Fruit fly (Drosophila melanogaster): ENCODE data around the gene CG14330.

DNA sequence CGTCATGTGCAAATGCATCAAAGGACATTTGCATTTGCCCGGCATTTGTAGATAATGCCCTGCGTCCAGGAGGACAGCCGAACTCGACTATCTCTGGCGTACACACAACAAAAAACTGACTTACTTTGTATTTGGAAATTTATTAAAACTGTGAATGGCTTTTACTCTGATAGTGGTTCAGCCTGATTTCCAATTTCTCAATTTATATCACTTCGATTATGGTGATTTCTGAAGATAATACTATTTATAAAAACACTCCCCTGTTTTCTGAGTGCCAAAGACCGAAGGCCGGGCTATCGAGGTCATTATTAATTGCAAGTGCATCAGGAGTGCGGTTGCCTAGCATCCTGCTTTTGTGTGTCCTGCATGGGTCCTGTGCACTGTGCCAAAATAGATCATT lies 14.4 kb upstream of the CG14330 start:
- no peak for TF ChIP-seq Hr78 (GFP tag; optimal IDR thresholded peaks at IDR 0.05)
- no peak for TF ChIP-seq Abd-B (GFP tag; optimal IDR thresholded peaks at IDR 0.05)
- TF ChIP-seq psq (GFP tag; optimal IDR thresholded peaks at IDR 0.05) = no peak
- no peak for TF ChIP-seq dl (GFP tag; optimal IDR thresholded peaks at IDR 0.05; ENCODE audit: insufficient read depth in 1 of 2, partially characterized antibody in 2 of 2)
- no peak for TF ChIP-seq Myc (optimal IDR thresholded peaks at IDR 0.05)
- TF ChIP-seq Dfd (GFP tag; optimal IDR thresholded peaks at IDR 0.05) = no peak
- no peak for TF ChIP-seq brk (GFP tag; optimal IDR thresholded peaks at IDR 0.05)
- TF ChIP-seq fru (GFP tag; optimal IDR thresholded peaks at IDR 0.05) = no peak
- TF ChIP-seq sage (GFP tag; optimal IDR thresholded peaks at IDR 0.05) = no peak
- no peak for TF ChIP-seq h (GFP tag; optimal IDR thresholded peaks at IDR 0.05)
